Worm (Caenorhabditis elegans): ENCODE data around the gene twk-32.

- TF ChIP-seq flt-1 (GFP tag; IDR thresholded peaks at IDR 0.05) (no peak), ceh-13 (GFP tag; optimal IDR thresholded peaks at IDR 0.05) (no peak), sea-1 (GFP tag; conservative IDR thresholded peaks at IDR 0.05) (no peak), tbx-37 (GFP tag; conservative IDR thresholded peaks at IDR 0.05) (no peak)
These were observed at the start of gene twk-32 for ce11 chrV:13796246-13796776.
